Fruit fly (Drosophila melanogaster) whole organism, embryonic: Measurements from ENCODE around the gene CG13659.

ENCODE experiments used
- BtbVII ChIP-seq: fragments of 200-800 bp; sonication (Bioruptor generic); optimal IDR thresholded peaks from 3 replicates; lab custom pipeline; 2017; ENCODE audit warnings: missing biosample characterization, mild to moderate bottlenecking, missing genetic modification characterization
- Bteb2 ChIP-seq: fragments of 200-800 bp; sonication (Bioruptor generic); optimal IDR thresholded peaks from 2 replicates; lab custom pipeline; 2016; ENCODE audit warnings: missing biosample characterization, missing genetic modification characterization
- CG10147 ChIP-seq: fragments of 200-800 bp; sonication (Bioruptor generic); optimal IDR thresholded peaks from 2 replicates; lab custom pipeline; 2019; ENCODE audit warnings: missing biosample characterization, mild to moderate bottlenecking, missing genetic modification characterization, moderate library complexity
- CG10321 ChIP-seq: fragments of 200-800 bp; sonication (Bioruptor generic); IDR thresholded peaks from 2 replicates; pipeline ENCODE4 v1.3.6; 2022; ENCODE audit warnings: missing biosample characterization, missing genetic modification characterization
- CG10979 ChIP-seq: fragments of 200-800 bp; sonication (Bioruptor generic); optimal IDR thresholded peaks from 2 replicates; lab custom pipeline; 2018; ENCODE audit warnings: missing biosample characterization, mild to moderate bottlenecking, missing genetic modification characterization, moderate library complexity
- CG11560 ChIP-seq: fragments of 200-800 bp; sonication (Bioruptor generic); IDR thresholded peaks from 3 replicates; pipeline ENCODE4 v1.3.6; 2022; ENCODE audit warnings: missing biosample characterization, missing genetic modification characterization
- CG12104 ChIP-seq: fragments of 200-800 bp; sonication (Bioruptor generic); optimal IDR thresholded peaks from 3 replicates; lab custom pipeline; 2016; ENCODE audit warnings: missing biosample characterization, missing genetic modification characterization
- CG12155 ChIP-seq: fragments of 200-800 bp; sonication (Bioruptor generic); optimal IDR thresholded peaks from 3 replicates; lab custom pipeline; 2016; ENCODE audit warnings: missing biosample characterization, missing genetic modification characterization
- CG13287 ChIP-seq: fragments of 200-800 bp; sonication (Bioruptor generic); IDR thresholded peaks from 2 replicates; pipeline ENCODE4 v1.3.6; 2022; ENCODE audit warnings: missing biosample characterization, missing genetic modification characterization; ENCODE audit not compliant: partially characterized antibody
- CG13296 ChIP-seq: fragments of 200-800 bp; sonication (Bioruptor generic); optimal IDR thresholded peaks from 3 replicates; lab custom pipeline; 2018; ENCODE audit warnings: missing biosample characterization, mild to moderate bottlenecking, missing genetic modification characterization
- CG13775 ChIP-seq: fragments of 200-800 bp; sonication (Bioruptor generic); optimal IDR thresholded peaks from 3 replicates; lab custom pipeline; 2017; ENCODE audit warnings: missing biosample characterization, mild to moderate bottlenecking, missing genetic modification characterization
- CG14050 ChIP-seq: fragments of 200-800 bp; sonication (Bioruptor generic); IDR thresholded peaks from 3 replicates; pipeline ENCODE4 v1.3.6; 2022; ENCODE audit warnings: missing biosample characterization, missing genetic modification characterization
- CG1529 ChIP-seq: fragments of 200-800 bp; sonication (Bioruptor generic); optimal IDR thresholded peaks from 3 replicates; lab custom pipeline; 2018; ENCODE audit warnings: missing biosample characterization, missing genetic modification characterization
- CG17359 ChIP-seq: fragments of 200-800 bp; sonication (Bioruptor generic); optimal IDR thresholded peaks from 3 replicates; lab custom pipeline; 2018; ENCODE audit warnings: missing biosample characterization, mild to moderate bottlenecking, missing genetic modification characterization, moderate library complexity
- CG17612 ChIP-seq: fragments of 200-800 bp; sonication (Bioruptor generic); IDR thresholded peaks from 2 replicates; pipeline ENCODE4 v1.3.6; 2022; ENCODE audit warnings: missing biosample characterization, missing genetic modification characterization
- CG2120 ChIP-seq: fragments of 200-800 bp; sonication (Bioruptor generic); optimal IDR thresholded peaks from 3 replicates; lab custom pipeline; 2016; ENCODE audit warnings: missing biosample characterization, missing genetic modification characterization
- CG2678 ChIP-seq: fragments of 200-800 bp; sonication (Bioruptor generic); optimal IDR thresholded peaks from 3 replicates; lab custom pipeline; 2019; ENCODE audit warnings: missing biosample characterization, mild to moderate bottlenecking, missing genetic modification characterization, moderate library complexity
- CG31224 ChIP-seq: fragments of 200-800 bp; sonication (Bioruptor generic); IDR thresholded peaks from 2 replicates; pipeline ENCODE4 v1.3.6; 2022; ENCODE audit warnings: missing biosample characterization, missing genetic modification characterization
- CG33213 ChIP-seq: fragments of 200-800 bp; sonication (Bioruptor generic); optimal IDR thresholded peaks from 3 replicates; lab custom pipeline; 2016; ENCODE audit warnings: missing biosample characterization, missing genetic modification characterization
- CG5245 ChIP-seq: fragments of 200-800 bp; sonication (Bioruptor generic); optimal IDR thresholded peaks from 3 replicates; lab custom pipeline; 2016; ENCODE audit warnings: missing biosample characterization, missing genetic modification characterization
- CG6689 ChIP-seq: fragments of 200-800 bp; sonication (Bioruptor generic); IDR thresholded peaks from 2 replicates; pipeline ENCODE4 v1.3.6; 2022; ENCODE audit warnings: missing biosample characterization, missing genetic modification characterization
- CG9876 ChIP-seq: fragments of 200-800 bp; sonication (Bioruptor generic); optimal IDR thresholded peaks from 2 replicates; lab custom pipeline; 2016; ENCODE audit warnings: missing biosample characterization, missing genetic modification characterization
- CG9932 ChIP-seq: fragments of 200-800 bp; sonication (Bioruptor generic); IDR thresholded peaks from 2 replicates; pipeline ENCODE4 v1.3.6; 2022; ENCODE audit warnings: missing biosample characterization, missing genetic modification characterization
- Eip74EF ChIP-seq, 2 experiments: fragments of 200-800 bp in 1 of 2; fragments of >200 bp in 1 of 2; sonication (Bioruptor generic) in 1 of 2; optimal IDR thresholded peaks; 2 replicates each; lab custom pipeline; 2017 to 2019; ENCODE audit warnings: missing biosample characterization in 2 of 2, missing genetic modification characterization in 2 of 2, mild to moderate bottlenecking in 1 of 2, moderate library complexity in 1 of 2
- HLH3B ChIP-seq: fragments of 200-800 bp; sonication (Bioruptor generic); IDR thresholded peaks from 2 replicates; pipeline ENCODE4 v1.3.6; 2022; ENCODE audit warnings: missing biosample characterization, missing genetic modification characterization
- HLH4C ChIP-seq: fragments of 200-800 bp; sonication (Bioruptor generic); IDR thresholded peaks from 3 replicates; pipeline ENCODE4 v1.3.6; 2022; ENCODE audit warnings: missing biosample characterization, missing genetic modification characterization; ENCODE audit not compliant: partially characterized antibody
- HLHmδ ChIP-seq: fragments of 200-800 bp; sonication (Bioruptor generic); optimal IDR thresholded peaks from 2 replicates; lab custom pipeline; 2018; ENCODE audit warnings: missing biosample characterization, mild to moderate bottlenecking, missing genetic modification characterization, moderate library complexity
- Optix ChIP-seq: fragments of 200-800 bp; sonication (Bioruptor generic); IDR thresholded peaks from 3 replicates; pipeline ENCODE4 v1.3.6; 2022; ENCODE audit warnings: missing biosample characterization, missing genetic modification characterization
- al ChIP-seq: fragments of 200-800 bp; sonication (Bioruptor generic); IDR thresholded peaks from 2 replicates; pipeline ENCODE4 v1.3.6; 2022; ENCODE audit warnings: missing biosample characterization, missing genetic modification characterization
- aop ChIP-seq: fragments of 200-800 bp; sonication (Bioruptor generic); IDR thresholded peaks from 2 replicates; pipeline ENCODE4 v1.3.6; 2022; ENCODE audit warnings: missing biosample characterization, missing genetic modification characterization
- ato ChIP-seq: fragments of 200-800 bp; sonication (Bioruptor generic); IDR thresholded peaks from 2 replicates; pipeline ENCODE4 v1.3.6; 2022; ENCODE audit warnings: missing biosample characterization, missing genetic modification characterization; ENCODE audit not compliant: partially characterized antibody
- crol ChIP-seq: fragments of 200-800 bp; sonication (Bioruptor generic); IDR thresholded peaks from 2 replicates; pipeline ENCODE4 v1.3.6; 2022; ENCODE audit warnings: missing biosample characterization, missing genetic modification characterization
- dati ChIP-seq: fragments of 200-800 bp; sonication (Bioruptor generic); IDR thresholded peaks from 2 replicates; pipeline ENCODE4 v1.3.6; 2022; ENCODE audit warnings: missing biosample characterization, missing genetic modification characterization
- dm ChIP-seq: fragments of 200-800 bp; sonication (Bioruptor generic); optimal IDR thresholded peaks from 3 replicates; lab custom pipeline; 2016; ENCODE audit warnings: missing biosample characterization, missing genetic modification characterization
- exex ChIP-seq: fragments of 200-800 bp; sonication (Bioruptor generic); optimal IDR thresholded peaks from 4 replicates; lab custom pipeline; 2018; ENCODE audit warnings: missing biosample characterization, mild to moderate bottlenecking, missing genetic modification characterization, moderate library complexity
- fd3F ChIP-seq: fragments of 200-800 bp; sonication (Bioruptor generic); optimal IDR thresholded peaks from 2 replicates; lab custom pipeline; 2018; ENCODE audit warnings: missing biosample characterization, mild to moderate bottlenecking, missing genetic modification characterization, moderate library complexity
- fd96Cb ChIP-seq: fragments of 200-800 bp; sonication (Bioruptor generic); optimal IDR thresholded peaks from 2 replicates; lab custom pipeline; 2018; ENCODE audit warnings: missing biosample characterization, mild to moderate bottlenecking, missing genetic modification characterization, moderate library complexity
- gcm ChIP-seq: fragments of 200-800 bp; sonication (Bioruptor generic); optimal IDR thresholded peaks from 2 replicates; lab custom pipeline; 2019; ENCODE audit warnings: missing biosample characterization, mild to moderate bottlenecking, missing genetic modification characterization, moderate library complexity
- h ChIP-seq: fragments of >200 bp; optimal IDR thresholded peaks from 2 replicates; lab custom pipeline; 2017
- lab ChIP-seq: fragments of 200-800 bp; sonication (Bioruptor generic); optimal IDR thresholded peaks from 3 replicates; lab custom pipeline; 2017; ENCODE audit warnings: missing biosample characterization, missing genetic modification characterization, mild to moderate bottlenecking, moderate library complexity, missing genetic modification reagents
- maf-S ChIP-seq: fragments of 200-800 bp; sonication (Bioruptor generic); optimal IDR thresholded peaks from 2 replicates; lab custom pipeline; 2016; ENCODE audit warnings: missing biosample characterization, missing genetic modification characterization
- phol ChIP-seq: fragments of 200-800 bp; sonication (Bioruptor generic); optimal IDR thresholded peaks from 3 replicates; lab custom pipeline; 2018; ENCODE audit warnings: missing biosample characterization, mild to moderate bottlenecking, missing genetic modification characterization, moderate library complexity
- pita ChIP-seq: fragments of 200-800 bp; sonication (Bioruptor generic); optimal IDR thresholded peaks from 2 replicates; lab custom pipeline; 2017; ENCODE audit warnings: missing biosample characterization, mild to moderate bottlenecking, missing genetic modification characterization
- prd ChIP-seq, 3 experiments: fragments of >200 bp in 2 of 3; fragments of 200-800 bp in 1 of 3; sonication (Bioruptor generic) in 1 of 3; optimal IDR thresholded peaks in 2 of 3; IDR thresholded peaks in 1 of 3; 2 replicates in 2 of 3; 3 replicates in 1 of 3; pipeline versions ENCODE4 v1.3.6 to Lab custom; 2017 to 2022; ENCODE audit warnings: missing biosample characterization in 1 of 3, missing genetic modification characterization in 1 of 3
- slbo ChIP-seq: fragments of 200-800 bp; sonication (Bioruptor generic); IDR thresholded peaks from 2 replicates; pipeline ENCODE4 v1.3.6; 2022; ENCODE audit warnings: missing biosample characterization, missing genetic modification characterization
- sr ChIP-seq: fragments of 200-800 bp; sonication (Bioruptor generic); IDR thresholded peaks from 3 replicates; pipeline ENCODE4 v1.3.6; 2022; ENCODE audit warnings: missing biosample characterization, missing genetic modification characterization
- stwl ChIP-seq: fragments of 200-800 bp; sonication (Bioruptor generic); optimal IDR thresholded peaks from 3 replicates; lab custom pipeline; 2018; ENCODE audit warnings: missing biosample characterization, mild to moderate bottlenecking, missing genetic modification characterization, moderate library complexity
- tna ChIP-seq: fragments of 200-800 bp; sonication (Bioruptor generic); IDR thresholded peaks from 2 replicates; pipeline ENCODE4 v1.3.6; 2022; ENCODE audit warnings: missing biosample characterization, missing genetic modification characterization; ENCODE audit not compliant: partially characterized antibody
- trem ChIP-seq: fragments of 200-800 bp; optimal IDR thresholded peaks from 3 replicates; lab custom pipeline; 2019; ENCODE audit warnings: missing biosample characterization, mild to moderate bottlenecking, missing genetic modification characterization, moderate library complexity
- wdn ChIP-seq: fragments of 200-800 bp; sonication (Bioruptor generic); IDR thresholded peaks from 2 replicates; pipeline ENCODE4 v1.3.6; 2022; ENCODE audit warnings: missing biosample characterization, missing genetic modification characterization

The CG13659 gene

dm6 chr3R:25265589-25266201, 35.0 kb upstream of the CG13659 start, which contains the start of the genes GlnRS and RIOK2 (continued):
- TF ChIP-seq CG10321 (GFP tag; lab: Robert Waterston, UW), result no peak
- TF ChIP-seq Eip74EF (GFP tag; optimal IDR thresholded peaks at IDR 0.05; lab: Kevin White, UChicago), result peak in 1 of 2 experiments; percentile 59
- no peak for TF ChIP-seq dati (GFP tag; lab: Robert Waterston, UW)
- TF ChIP-seq ato (GFP tag; lab: Robert Waterston, UW), result peak; percentile 90
- TF ChIP-seq stwl (tag; lab: Kevin White, UChicago), result peak; percentile 95
- TF ChIP-seq HLH4C (GFP tag; lab: Robert Waterston, UW), result peak; percentile 92
- TF ChIP-seq Optix (GFP tag; lab: Robert Waterston, UW), result no peak
- no peak for TF ChIP-seq h (lab: Kevin White, UChicago)
- TF ChIP-seq CG9932 (GFP tag; lab: Robert Waterston, UW), result peak; percentile 49; the same call in 1 of the 2 replicates
- TF ChIP-seq CG12104, result no peak
- no peak for TF ChIP-seq CG17359
- TF ChIP-seq CG11560 (tag; lab: Robert Waterston, UW), result no peak
- peak; percentile 99 for TF ChIP-seq CG13287
- TF ChIP-seq CG9876 (GFP tag; lab: Kevin White, UChicago), result no peak
- no peak for TF ChIP-seq fd96Cb (tag; lab: Kevin White, UChicago)
- TF ChIP-seq maf-S (GFP tag; lab: Kevin White, UChicago), result no peak
- TF ChIP-seq pita, result no peak
- TF ChIP-seq CG2678 (tag; lab: Kevin White, UChicago), result no peak
- no peak for TF ChIP-seq CG5245
- TF ChIP-seq CG33213 (GFP tag; lab: Kevin White, UChicago), result peak; percentile 54
- TF ChIP-seq prd (optimal IDR thresholded peaks at IDR 0.05; lab: Kevin White, UChicago), result no peak
- no peak for TF ChIP-seq prd (GFP tag; IDR thresholded peaks at IDR 0.05; lab: Robert Waterston, UW)
- TF ChIP-seq CG6689, result no peak
- TF ChIP-seq CG12155, result no peak
- no peak for TF ChIP-seq CG1529 (GFP tag; lab: Kevin White, UChicago)
- no peak for TF ChIP-seq fd3F
- peak; percentile 43; the same call in 1 of the 2 replicates for TF ChIP-seq slbo
- no peak for TF ChIP-seq crol (GFP tag; lab: Robert Waterston, UW)
- TF ChIP-seq Bteb2, result no peak
- TF ChIP-seq BtbVII (GFP tag; lab: Kevin White, UChicago), result no peak
- TF ChIP-seq phol (tag; lab: Kevin White, UChicago), result peak; percentile 69
- peak; percentile 99 for TF ChIP-seq dm (GFP tag; lab: Kevin White, UChicago)
- no peak for TF ChIP-seq aop (GFP tag; lab: Robert Waterston, UW)
- TF ChIP-seq CG17612 (GFP tag; lab: Robert Waterston, UW), result no peak
- TF ChIP-seq lab (GFP tag; lab: Kevin White, UChicago), result no peak
- TF ChIP-seq exex (tag; lab: Kevin White, UChicago), result no peak
- no peak for TF ChIP-seq gcm (GFP tag; lab: Kevin White, UChicago)
- peak; percentile 81 for TF ChIP-seq trem (tag; lab: Kevin White, UChicago)
- TF ChIP-seq CG2120 (GFP tag; lab: Kevin White, UChicago), result peak; percentile 2
- TF ChIP-seq CG13775, result no peak
- TF ChIP-seq CG14050 (GFP tag; lab: Robert Waterston, UW), result no peak
- no peak for TF ChIP-seq wdn (GFP tag; lab: Robert Waterston, UW)
- no peak for TF ChIP-seq HLH3B (GFP tag; lab: Robert Waterston, UW)
- TF ChIP-seq tna (GFP tag; lab: Robert Waterston, UW), result peak; percentile 92
- peak; percentile 1 for TF ChIP-seq CG10979 (tag; lab: Kevin White, UChicago)
- TF ChIP-seq CG13296 (GFP tag; lab: Kevin White, UChicago), result no peak
- no peak for TF ChIP-seq CG10147 (GFP tag; lab: Kevin White, UChicago)
- no peak for TF ChIP-seq sr (GFP tag; lab: Robert Waterston, UW)
- no peak for TF ChIP-seq al (GFP tag; lab: Robert Waterston, UW)
- TF ChIP-seq CG31224 (GFP tag; lab: Robert Waterston, UW), result no peak
- TF ChIP-seq HLHmδ (GFP tag; lab: Kevin White, UChicago), result no peak
